Fruit fly (Drosophila melanogaster): Measurements from ENCODE around the gene Cog3.

DNA sequence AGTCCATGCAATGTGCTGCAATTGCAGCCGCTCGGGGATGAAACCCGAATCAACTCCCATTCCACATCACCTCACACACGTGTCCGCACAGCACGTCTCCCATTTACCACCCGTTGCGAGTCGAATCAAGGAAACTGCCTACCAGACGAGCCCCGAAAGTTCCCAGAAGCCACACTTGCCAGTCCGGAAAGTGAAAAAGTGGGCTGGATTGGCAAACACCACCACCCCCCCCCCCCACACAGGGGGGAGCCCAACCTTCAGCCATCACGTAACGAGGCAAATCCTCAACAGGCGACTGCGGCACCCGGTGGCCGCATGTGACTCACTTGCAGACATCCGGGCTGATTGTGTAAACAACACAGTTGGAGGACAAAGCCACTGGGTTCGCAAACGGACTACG is 48.0 kb upstream of the Cog3 start:
- TF ChIP-seq CG8478 (optimal IDR thresholded peaks at IDR 0.05) (no peak), CTCF (optimal IDR thresholded peaks at IDR 0.05) (no peak)
